Worm (Caenorhabditis elegans) whole organism, L4 larva: ENCODE measurements around the gene C45B11.2.
A peak's percentile ranks its signal among the peaks of the same experiment; 100 is the strongest.

ENCODE experiments used
- T20F7.1 ChIP-seq: fragments of 200-800 bp; sonication (Bioruptor generic); optimal IDR thresholded peaks from 2 replicates; lab custom pipeline; 2018; ENCODE audit warnings: mild to moderate bottlenecking, missing genetic modification characterization, missing compliant biosample characterization
- T26A8.4 ChIP-seq: fragments of 200-800 bp; sonication (Bioruptor generic); IDR thresholded peaks from 2 replicates; pipeline ENCODE4 v1.3.6; 2022; ENCODE audit warnings: missing genetic modification characterization, missing compliant biosample characterization
- Y75B8A.6 ChIP-seq: fragments of 200-800 bp; sonication (Bioruptor generic); IDR thresholded peaks from 2 replicates; pipeline ENCODE4 v1.3.6; 2022; ENCODE audit warnings: missing genetic modification reagents, missing genetic modification characterization, missing compliant biosample characterization
- aha-1 ChIP-seq: fragments of 150-350 bp; peaks from one replicate; lab custom pipeline; 2014; ENCODE audit warnings: missing biosample characterization, missing genetic modification characterization
- aly-2 ChIP-seq: sonication (generic microtip); optimal IDR thresholded peaks from 2 replicates; lab custom pipeline; 2018; ENCODE audit warnings: missing biosample characterization, missing genetic modification characterization
- attf-4 ChIP-seq: sonication (generic microtip); optimal IDR thresholded peaks from 3 replicates; lab custom pipeline; 2017; ENCODE audit warnings: missing biosample characterization, missing genetic modification characterization
- ceh-20 ChIP-seq: fragments of 200-800 bp; sonication (Bioruptor generic); IDR thresholded peaks from 2 replicates; pipeline ENCODE4 v1.3.6; 2022; ENCODE audit warnings: missing genetic modification reagents, missing genetic modification characterization, missing compliant biosample characterization
- ceh-28 ChIP-seq: fragments of 150-350 bp; optimal IDR thresholded peaks from 2 replicates; lab custom pipeline; 2014; ENCODE audit warnings: missing biosample characterization, missing genetic modification reagents, missing genetic modification characterization
- ceh-32 ChIP-seq: sonication (generic microtip); optimal IDR thresholded peaks from 2 replicates; lab custom pipeline; 2016; ENCODE audit warnings: mild to moderate bottlenecking, missing genetic modification characterization, missing compliant biosample characterization; ENCODE audit not compliant: poor library complexity
- ces-1 ChIP-seq: fragments of 150-350 bp; sonication (generic microtip); optimal IDR thresholded peaks from 4 replicates; lab custom pipeline; 2014; ENCODE audit warnings: missing biosample characterization, missing genetic modification reagents, missing genetic modification characterization
- ctbp-1 ChIP-seq: fragments of 200-800 bp; sonication (Bioruptor generic); IDR thresholded peaks from 2 replicates; pipeline ENCODE4 v1.3.6; 2022; ENCODE audit warnings: missing genetic modification reagents, missing genetic modification characterization, missing compliant biosample characterization
- dmd-9 ChIP-seq: fragments of 200-800 bp; sonication (Bioruptor generic); IDR thresholded peaks from 2 replicates; pipeline ENCODE4 v1.3.6; 2022; ENCODE audit warnings: missing genetic modification reagents, missing genetic modification characterization, missing compliant biosample characterization
- hlh-30 ChIP-seq: sonication (generic microtip); optimal IDR thresholded peaks from 2 replicates; lab custom pipeline; 2017; ENCODE audit warnings: antibody characterized with exemption, mild to moderate bottlenecking, missing genetic modification characterization, missing compliant biosample characterization; ENCODE audit not compliant: insufficient read depth
- lim-7 ChIP-seq: fragments of 200-800 bp; sonication (Bioruptor generic); IDR thresholded peaks from 2 replicates; pipeline ENCODE4 v1.3.6; 2022; ENCODE audit warnings: missing genetic modification characterization, missing compliant biosample characterization
- lin-29 ChIP-seq: fragments of 200-800 bp; sonication (Bioruptor generic); IDR thresholded peaks from 2 replicates; pipeline ENCODE4 v1.3.6; 2022; ENCODE audit warnings: missing genetic modification reagents, missing genetic modification characterization, missing compliant biosample characterization
- lin-39 ChIP-seq: fragments of 150-350 bp; optimal IDR thresholded peaks from 2 replicates; lab custom pipeline; 2014; ENCODE audit warnings: missing biosample characterization, missing genetic modification reagents, missing genetic modification characterization
- lsy-2 ChIP-seq, 2 experiments: fragments of 150-350 bp in 1 of 2; sonication (generic microtip) in 1 of 2; optimal IDR thresholded peaks; 2 replicates each; lab custom pipeline; 2014 to 2017; ENCODE audit warnings: missing biosample characterization in 2 of 2, missing genetic modification characterization in 2 of 2
- mdl-1 ChIP-seq, 2 experiments: fragments of 150-350 bp in 1 of 2; sonication (generic microtip) in 1 of 2; optimal IDR thresholded peaks; 2 replicates each; lab custom pipeline; 2014 to 2017; ENCODE audit warnings: missing biosample characterization in 2 of 2, missing genetic modification characterization in 2 of 2
- mdt-29 ChIP-seq: fragments of 200-800 bp; sonication (Bioruptor generic); IDR thresholded peaks from 2 replicates; pipeline ENCODE4 v1.3.6; 2022; ENCODE audit warnings: missing genetic modification reagents, missing genetic modification characterization, missing compliant biosample characterization
- mxl-2 ChIP-seq: fragments of 200-800 bp; sonication (Bioruptor generic); conservative IDR thresholded peaks from 2 replicates; pipeline ENCODE4 v1.3.6; 2022; ENCODE audit warnings: missing genetic modification reagents, missing genetic modification characterization, missing compliant biosample characterization
- mxl-3 ChIP-seq: fragments of 200-800 bp; sonication (Bioruptor generic); optimal IDR thresholded peaks from 2 replicates; lab custom pipeline; 2018; ENCODE audit warnings: mild to moderate bottlenecking, missing genetic modification characterization, missing compliant biosample characterization
- nhr-237 ChIP-seq: sonication (generic microtip); optimal IDR thresholded peaks from 2 replicates; lab custom pipeline; 2017; ENCODE audit warnings: missing biosample characterization, missing genetic modification characterization
- nhr-25 ChIP-seq: sonication (generic microtip); optimal IDR thresholded peaks from 2 replicates; lab custom pipeline; 2017; ENCODE audit warnings: missing genetic modification characterization, mild to moderate bottlenecking, missing compliant biosample characterization, antibody characterized with exemption, moderate library complexity, borderline replicate concordance; ENCODE audit not compliant: insufficient read depth
- nhr-28 ChIP-seq: fragments of 150-350 bp; optimal IDR thresholded peaks from 2 replicates; lab custom pipeline; 2014; ENCODE audit warnings: missing biosample characterization, missing genetic modification characterization
- nhr-42 ChIP-seq: fragments of 200-800 bp; sonication (Bioruptor generic); IDR thresholded peaks from 2 replicates; pipeline ENCODE4 v1.3.6; 2022; ENCODE audit warnings: missing genetic modification characterization, missing compliant biosample characterization
- nhr-77 ChIP-seq: fragments of 150-350 bp; optimal IDR thresholded peaks from 2 replicates; lab custom pipeline; 2014; ENCODE audit warnings: missing biosample characterization, missing genetic modification characterization
- snpc-4 ChIP-seq: fragments of 150-350 bp; optimal IDR thresholded peaks from 2 replicates; lab custom pipeline; 2014; ENCODE audit warnings: missing biosample characterization, missing genetic modification characterization
- spr-3 ChIP-seq: fragments of 200-800 bp; sonication (Bioruptor generic); optimal IDR thresholded peaks from 2 replicates; lab custom pipeline; 2018; ENCODE audit warnings: mild to moderate bottlenecking, missing genetic modification characterization, missing compliant biosample characterization
- unc-130 ChIP-seq: sonication (generic microtip); optimal IDR thresholded peaks from 2 replicates; lab custom pipeline; 2016; ENCODE audit warnings: missing genetic modification reagents, missing genetic modification characterization, missing compliant biosample characterization
- unc-62 ChIP-seq, 3 experiments: fragments of 150-350 bp in 1 of 3; sonication (generic microtip); optimal IDR thresholded peaks in 2 of 3; peaks in 1 of 3; 1 replicate in 1 of 3; 2 replicates in 2 of 3; lab custom pipeline; 2014 to 2017; ENCODE audit warnings: missing biosample characterization in 3 of 3, missing genetic modification characterization in 3 of 3, missing genetic modification reagents in 3 of 3, missing genotype in 1 of 3
- vab-7 ChIP-seq: fragments of 200-800 bp; sonication (Bioruptor generic); IDR thresholded peaks from 2 replicates; pipeline ENCODE4 v1.3.6; 2022; ENCODE audit warnings: missing genetic modification reagents, missing genetic modification characterization, missing compliant biosample characterization
- zag-1 ChIP-seq: fragments of 150-350 bp; optimal IDR thresholded peaks from 2 replicates; lab custom pipeline; 2014; ENCODE audit warnings: missing biosample characterization, missing genetic modification characterization
- zip-11 ChIP-seq: fragments of 200-800 bp; sonication (Bioruptor generic); IDR thresholded peaks from 2 replicates; pipeline ENCODE4 v1.3.6; 2022; ENCODE audit warnings: missing genetic modification characterization, missing compliant biosample characterization

Gene C45B11.2

DNA sequence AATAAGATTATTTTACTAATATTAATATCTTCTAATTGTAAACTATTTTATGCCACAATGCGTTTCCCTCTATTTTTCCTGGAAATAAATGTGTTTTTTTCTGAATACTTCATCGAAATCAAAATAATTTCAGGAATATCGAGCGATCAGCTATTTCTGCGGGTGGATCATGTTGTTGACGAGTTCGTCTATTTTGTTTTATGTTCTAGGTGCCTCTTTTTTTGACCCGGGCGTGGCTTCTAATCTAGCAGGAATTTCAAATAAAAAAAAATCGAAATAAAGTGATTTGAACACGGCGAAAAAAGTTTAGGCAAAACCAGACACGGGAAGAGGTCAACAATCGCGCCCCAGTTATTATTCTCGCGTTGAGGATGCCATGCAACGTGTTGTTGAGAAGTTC lies 9.4 kb downstream of the C45B11.2 start, which contains the start of gene T04C12.33:
TSS of gene T04C12.33 (plus strand) at position 301 of the 400 bp plus-strand sequence.
- TF ChIP-seq aha-1 (peak; percentile 88), lim-7 (GFP tag; lab: Robert Waterston, UW) (no peak)
- TF ChIP-seq, all 104 proteins: peak for 1

DNA sequence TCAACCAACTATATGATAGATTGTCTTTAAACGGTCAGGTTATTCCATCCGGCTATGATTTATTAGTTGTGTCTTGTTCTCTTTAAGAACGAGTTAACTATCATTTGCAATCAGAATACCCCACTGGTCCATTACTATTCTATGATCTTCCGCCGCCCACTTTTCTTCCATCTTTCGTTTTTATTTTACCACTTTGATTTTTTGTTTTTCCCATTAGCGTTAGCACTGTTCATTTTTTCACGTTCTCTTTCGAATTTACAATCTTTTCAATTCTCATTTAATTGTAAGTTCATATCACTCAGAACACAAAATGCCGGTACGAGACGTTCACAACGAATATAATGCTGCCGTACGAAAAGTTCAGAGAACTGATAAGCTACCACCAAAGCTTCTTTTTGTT lies 11.3 kb downstream of the C45B11.2 start, which contains the start of gene T04C12.7:
TSS of gene T04C12.7 (plus strand) at position 301 of the 400 bp plus-strand sequence.
- TF ChIP-seq nhr-25 (tag; lab: Kevin White, UChicago) = no peak
- TF ChIP-seq lin-39 (tag; lab: Kevin White, UChicago) = no peak
- no peak for TF ChIP-seq unc-130
- no peak for TF ChIP-seq nhr-42
- TF ChIP-seq lim-7 (GFP tag; lab: Robert Waterston, UW) = no peak
- TF ChIP-seq attf-4 = no peak
- TF ChIP-seq mxl-2 (GFP tag; lab: Robert Waterston, UW) = no peak
- TF ChIP-seq unc-62 (GFP tag; optimal IDR thresholded peaks at IDR 0.05 in 1 of 2; lab: Kevin White, UChicago) = peak in 1 of 2 experiments; percentile 58
- no peak for TF ChIP-seq unc-62 (tag; optimal IDR thresholded peaks at IDR 0.05; lab: Kevin White, UChicago)

DNA sequence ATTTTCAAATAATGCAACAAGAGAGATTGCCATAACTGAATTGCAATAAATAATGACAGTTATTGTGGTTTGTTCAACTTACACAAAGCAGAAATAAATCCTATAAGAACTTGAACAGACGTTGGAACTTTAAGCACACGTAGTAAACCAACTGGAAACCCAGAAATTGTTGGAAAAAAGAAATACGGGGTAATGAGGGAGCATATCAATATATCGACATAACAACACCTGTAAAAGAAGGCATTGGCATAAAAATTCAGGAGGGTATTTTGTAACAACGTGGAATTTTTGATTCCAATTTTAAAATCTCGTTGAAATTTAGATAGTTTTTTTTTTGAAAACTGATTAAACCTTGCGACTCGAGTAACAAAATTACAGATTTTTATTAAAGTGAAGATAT lies 14.0 kb downstream of the C45B11.2 start:
- TF ChIP-seq aha-1 (peak; percentile 92), zag-1 (tag; lab: Kevin White, UChicago) (no peak)

DNA sequence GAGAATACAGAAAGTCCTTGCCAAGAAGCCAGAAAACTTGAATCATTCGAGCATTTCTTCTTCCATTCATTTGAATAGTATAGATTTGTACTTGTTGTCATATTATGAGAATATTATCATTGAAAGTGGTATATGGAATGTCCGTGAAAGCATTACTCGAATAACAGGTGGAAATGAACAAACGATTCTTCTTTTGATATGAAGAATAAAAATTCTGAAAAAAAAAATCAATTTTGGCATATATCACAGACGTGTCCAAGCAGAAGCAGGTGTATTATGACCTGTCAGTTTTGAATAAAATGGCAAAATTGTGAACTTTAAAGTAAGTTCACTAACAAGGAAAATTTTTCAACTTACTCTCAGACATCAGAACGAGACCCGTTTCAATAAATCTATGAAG lies 14.5 kb downstream of the C45B11.2 start, which contains the start of gene srh-75:
TSS of gene srh-75 (minus strand) at position 101 of the 400 bp plus-strand sequence.
- TF ChIP-seq ceh-28 (tag; lab: Kevin White, UChicago) (no peak), hlh-30 (tag; lab: Kevin White, UChicago) (no peak), unc-62 (GFP tag; optimal IDR thresholded peaks at IDR 0.05 in 1 of 2; lab: Kevin White, UChicago) (peak in 1 of 2 experiments; percentile 78), unc-62 (tag; optimal IDR thresholded peaks at IDR 0.05; lab: Kevin White, UChicago) (no peak)

DNA sequence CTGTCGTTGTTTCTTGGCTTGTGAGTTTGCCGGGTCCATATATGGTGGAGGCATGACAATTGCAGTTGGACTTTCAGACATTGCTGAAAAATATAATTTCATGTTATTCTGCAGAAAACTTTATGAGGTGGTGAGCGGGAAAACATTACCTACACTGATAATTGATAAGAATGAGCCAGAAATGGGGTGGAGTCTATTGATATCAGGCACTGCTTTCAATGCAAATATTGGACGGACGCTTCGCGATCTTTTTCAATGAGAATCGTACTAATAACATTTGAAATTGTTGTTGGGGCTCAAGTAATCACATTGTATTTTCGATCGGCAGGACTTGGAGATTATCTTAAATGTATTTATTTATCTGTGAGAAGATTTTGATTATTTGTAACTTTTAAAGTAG lies 16.7 kb downstream of the C45B11.2 start, which contains the start of gene T04C12.1:
TSS of gene T04C12.1 (minus strand) at position 90 of the 400 bp plus-strand sequence.
- TF ChIP-seq nhr-25 (tag; lab: Kevin White, UChicago) = no peak
- no peak for TF ChIP-seq T26A8.4 (GFP tag; lab: Robert Waterston, UW)
- no peak for TF ChIP-seq lin-29 (GFP tag; lab: Robert Waterston, UW)
- no peak for TF ChIP-seq nhr-77 (tag; lab: Kevin White, UChicago)
- no peak for TF ChIP-seq spr-3 (GFP tag; lab: Kevin White, UChicago)
- no peak for TF ChIP-seq vab-7
- TF ChIP-seq dmd-9 (GFP tag; lab: Robert Waterston, UW) = no peak
- no peak for TF ChIP-seq mdt-29 (GFP tag; lab: Robert Waterston, UW)
- no peak for TF ChIP-seq nhr-237 (tag; lab: Kevin White, UChicago)
- TF ChIP-seq aly-2 (tag; lab: Kevin White, UChicago) = no peak
- TF ChIP-seq attf-4 = no peak
- no peak for TF ChIP-seq Y75B8A.6 (GFP tag; lab: Robert Waterston, UW)
- no peak for TF ChIP-seq ctbp-1
- TF ChIP-seq snpc-4 (tag; lab: Kevin White, UChicago) = no peak
- no peak for TF ChIP-seq mxl-3 (GFP tag; lab: Kevin White, UChicago)
- no peak for TF ChIP-seq ceh-20 (GFP tag; lab: Robert Waterston, UW)
- TF ChIP-seq, all 104 proteins: peak for 0

DNA sequence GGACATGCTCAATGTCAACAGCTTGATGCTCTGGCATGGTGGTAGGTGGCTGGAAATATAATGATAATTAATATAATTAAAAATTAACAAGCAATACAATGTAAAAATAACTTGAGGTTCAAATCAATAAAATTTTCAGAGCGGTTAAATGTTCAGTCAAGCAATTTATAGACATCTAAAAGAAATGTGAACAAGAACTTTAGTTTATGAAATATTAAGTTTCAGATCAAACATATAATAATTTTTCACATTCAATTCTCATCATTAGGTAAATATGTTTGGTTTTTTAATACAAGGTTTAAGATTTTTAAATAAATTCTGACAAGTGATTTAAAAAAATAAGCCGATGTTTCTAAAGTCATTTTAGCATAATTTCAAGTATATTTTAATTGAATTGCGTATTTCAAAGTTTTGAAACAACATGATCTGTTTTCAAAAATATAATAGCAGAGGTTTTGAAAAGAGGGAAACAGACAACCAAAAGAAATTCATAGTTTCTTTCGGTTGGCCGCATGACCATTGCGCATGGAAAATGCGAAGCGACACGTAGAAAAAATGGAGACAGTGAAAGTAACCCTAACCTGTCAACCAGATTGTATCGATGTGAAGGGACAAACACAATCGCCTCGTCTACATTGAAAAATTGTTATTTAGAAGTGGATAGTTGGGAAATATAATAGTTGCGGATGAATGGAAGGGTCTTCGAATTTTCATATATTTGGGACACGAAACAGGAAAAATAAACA lies 17.9 kb downstream of the C45B11.2 start, which contains the start of gene T04C12.11:
TSS of gene T04C12.11 (minus strand) at position 51 of the 746 bp plus-strand sequence.
- TF ChIP-seq zip-11 (GFP tag; lab: Robert Waterston, UW) (no peak), nhr-25 (tag; lab: Kevin White, UChicago) (peak; percentile 18), ces-1 (GFP tag; lab: Kevin White, UChicago) (no peak), hlh-30 (tag; lab: Kevin White, UChicago) (peak; percentile 61), T20F7.1 (peak; percentile 34), nhr-28 (tag; lab: Kevin White, UChicago) (peak; percentile 23), mdl-1 (tag; optimal IDR thresholded peaks at IDR 0.05; lab: Kevin White, UChicago) (peak in 1 of 2 experiments; percentile 16), lsy-2 (tag; optimal IDR thresholded peaks at IDR 0.05; lab: Kevin White, UChicago) (peak in 1 of 2 experiments; percentile 24), spr-3 (GFP tag; lab: Kevin White, UChicago) (no peak), ceh-32 (tag; lab: Kevin White, UChicago) (no peak)
